Worm (Caenorhabditis elegans): ENCODE results near the gene T25F10.3.

Gene T25F10.3

DNA sequence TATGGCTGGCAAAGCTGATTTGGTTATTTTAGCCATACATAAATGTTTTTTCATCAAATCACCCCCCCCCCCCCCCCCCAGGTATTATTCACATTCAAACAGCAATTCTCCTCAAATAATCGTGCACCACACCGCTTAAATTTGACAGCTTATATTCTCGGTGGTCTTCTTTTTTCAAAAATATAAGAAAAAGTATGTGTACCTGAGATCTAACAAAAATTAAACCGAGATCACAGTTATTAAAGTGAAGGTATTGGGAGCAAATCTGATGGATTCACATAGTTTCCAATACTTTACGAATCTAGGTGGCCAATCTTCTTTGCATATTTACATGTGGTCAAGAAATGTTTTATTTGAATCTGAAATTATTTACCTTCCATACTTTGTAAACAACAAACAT is 35.3 kb downstream of the T25F10.3 start, which contains the start of gene ZC404.15:
Gene ZC404.15 (plus strand): TSS at position 301 of the 400 bp plus-strand sequence.
- TF ChIP-seq tbx-7 (tag; optimal IDR thresholded peaks at IDR 0.05) (no peak), sox-4 (tag; optimal IDR thresholded peaks at IDR 0.05) (no peak), ceh-31 (tag; optimal IDR thresholded peaks at IDR 0.05) (no peak), nhr-11 (tag; optimal IDR thresholded peaks at IDR 0.05) (no peak), pat-9 (tag; optimal IDR thresholded peaks at IDR 0.05) (no peak), ceh-18 (tag; optimal IDR thresholded peaks at IDR 0.05) (no peak), hlh-30 (tag; optimal IDR thresholded peaks at IDR 0.05; ENCODE audit: insufficient read depth) (no peak), sox-2 (GFP tag; IDR thresholded peaks at IDR 0.05) (no peak), ama-1 (optimal IDR thresholded peaks at IDR 0.05) (no peak), rnt-1 (tag; optimal IDR thresholded peaks at IDR 0.05) (no peak), gmeb-2 (tag; optimal IDR thresholded peaks at IDR 0.05) (no peak), ceh-9 (tag; optimal IDR thresholded peaks at IDR 0.05) (no peak), nfya-1 (tag; optimal IDR thresholded peaks at IDR 0.05) (no peak), T23F11.4 (GFP tag; optimal IDR thresholded peaks at IDR 0.05) (no peak), lim-6 (tag; optimal IDR thresholded peaks at IDR 0.05) (no peak)

- TF ChIP-seq ceh-45 (GFP tag; IDR thresholded peaks at IDR 0.05) (no peak), nfya-1 (tag; optimal IDR thresholded peaks at IDR 0.05) (no peak), ceh-30 (tag; optimal IDR thresholded peaks at IDR 0.05) (no peak), eyg-1 (tag; optimal IDR thresholded peaks at IDR 0.05) (no peak), K09A11.1 (tag; optimal IDR thresholded peaks at IDR 0.05; ENCODE audit: insufficient read depth) (no peak), lin-11 (tag; optimal IDR thresholded peaks at IDR 0.05) (no peak)
Measured at ce11 chrV:6780676-6781075, 35.8 kb downstream of the T25F10.3 start.

DNA sequence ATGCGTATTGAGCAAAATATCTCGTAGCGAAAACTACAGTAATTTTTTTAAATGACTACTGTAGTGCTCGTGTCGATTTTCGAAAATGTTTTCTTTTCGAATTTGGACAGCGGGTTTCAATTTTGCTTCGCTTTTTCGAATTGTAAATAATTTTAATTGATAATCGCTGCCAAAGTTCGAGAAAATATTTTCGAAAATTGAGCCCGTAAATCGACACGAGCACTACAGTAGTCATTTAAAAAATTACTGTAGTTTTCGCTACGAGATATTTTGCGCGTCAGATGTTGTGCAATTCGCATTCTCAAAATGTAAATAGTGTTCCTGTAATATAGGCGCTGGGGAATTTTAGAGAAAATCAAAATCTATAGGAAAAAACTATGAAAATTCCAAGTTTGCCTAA is 37.4 kb downstream of the T25F10.3 start:
- no peak for TF ChIP-seq nhr-11 (tag; optimal IDR thresholded peaks at IDR 0.05)
- no peak for TF ChIP-seq pros-1 (tag; optimal IDR thresholded peaks at IDR 0.05)
- no peak for TF ChIP-seq npax-4 (tag; optimal IDR thresholded peaks at IDR 0.05)
- no peak for TF ChIP-seq ceh-24 (tag; optimal IDR thresholded peaks at IDR 0.05)
- TF ChIP-seq che-1 (tag; optimal IDR thresholded peaks at IDR 0.05) = no peak
- no peak for TF ChIP-seq ceh-22 (tag; optimal IDR thresholded peaks at IDR 0.05)
- no peak for TF ChIP-seq ztf-16 (tag; optimal IDR thresholded peaks at IDR 0.05)

DNA sequence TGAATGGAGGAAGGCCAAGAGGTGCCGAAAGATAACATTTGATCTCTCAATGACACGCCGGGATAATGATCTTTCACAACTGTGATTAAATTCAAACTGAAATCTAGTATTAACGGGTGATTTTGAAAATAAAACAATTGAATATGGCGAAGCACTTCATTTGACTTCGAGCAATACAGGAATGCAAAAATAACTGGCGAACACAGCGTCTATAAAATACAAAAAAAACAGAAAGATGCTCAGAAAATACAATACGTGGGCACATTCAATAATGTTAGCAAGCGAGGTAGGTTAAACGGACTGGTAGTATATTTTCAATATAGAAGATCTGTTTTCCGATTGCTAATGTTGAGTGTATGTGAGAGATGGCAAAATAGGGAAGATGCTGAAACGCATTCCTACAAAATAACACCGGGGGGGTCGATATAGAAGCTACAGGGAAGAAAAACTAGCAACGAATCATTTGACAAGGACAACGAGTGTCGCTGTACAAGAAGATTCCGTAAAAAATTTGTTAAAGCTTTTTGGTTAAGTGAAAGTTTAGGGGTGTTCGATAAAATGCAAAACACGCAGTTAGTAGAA is 38.3 kb downstream of the T25F10.3 start:
- no peak for TF ChIP-seq ceh-19 (GFP tag; optimal IDR thresholded peaks at IDR 0.05)
- TF ChIP-seq hlh-6 (tag; optimal IDR thresholded peaks at IDR 0.05) = no peak
- TF ChIP-seq ahr-1 (tag; optimal IDR thresholded peaks at IDR 0.05) = no peak
- TF ChIP-seq hlh-13 (GFP tag; optimal IDR thresholded peaks at IDR 0.05) = no peak
- no peak for TF ChIP-seq zip-5 (tag; optimal IDR thresholded peaks at IDR 0.05)
- no peak for TF ChIP-seq lim-6 (tag; optimal IDR thresholded peaks at IDR 0.05)
- no peak for TF ChIP-seq fkh-10 (GFP tag; optimal IDR thresholded peaks at IDR 0.05)
- no peak for TF ChIP-seq nhr-232 (tag; optimal IDR thresholded peaks at IDR 0.05)
- TF ChIP-seq ets-4 (tag; optimal IDR thresholded peaks at IDR 0.05) = no peak
- no peak for TF ChIP-seq lin-11 (tag; optimal IDR thresholded peaks at IDR 0.05)

DNA sequence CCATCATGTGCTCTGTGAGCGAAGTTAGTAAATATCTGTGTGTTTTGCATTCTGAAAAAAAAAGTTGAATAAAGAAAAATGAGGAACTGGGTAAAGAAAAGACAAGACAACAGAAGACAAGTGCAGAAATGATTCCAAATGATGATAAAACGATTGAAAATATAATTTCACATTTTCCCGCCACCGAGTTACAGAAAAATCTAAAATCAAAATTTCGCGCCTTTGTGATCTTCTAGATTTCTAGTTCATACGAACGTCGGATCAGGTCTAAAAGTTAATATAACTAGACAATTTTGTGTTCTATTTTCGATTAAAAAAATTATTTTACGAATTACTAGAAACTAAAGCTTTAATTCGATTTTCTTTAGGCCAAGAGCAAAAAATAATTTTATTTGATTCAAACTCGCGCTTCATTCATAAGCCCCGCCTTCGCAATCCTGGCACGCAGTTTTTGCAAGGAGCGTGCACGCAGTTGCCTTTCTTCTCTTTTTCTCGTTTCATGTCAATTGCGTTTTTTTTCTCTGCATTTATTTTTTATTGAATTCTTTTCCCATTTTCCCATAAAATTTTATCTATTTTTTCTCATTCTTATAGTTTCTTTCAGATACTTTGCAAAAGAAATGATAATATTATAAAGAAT is 40.1 kb downstream of the T25F10.3 start, which contains the start of the genes spn-4 and spe-39:
Gene spn-4 (minus strand): TSS at position 51 of the 640 bp plus-strand sequence.
Gene spe-39 (plus strand): TSS at position 599 of the 640 bp plus-strand sequence.
- TF ChIP-seq dve-1 (tag; optimal IDR thresholded peaks at IDR 0.05) = peak; percentile 29
- TF ChIP-seq ceh-45 (GFP tag; IDR thresholded peaks at IDR 0.05) = no peak
- TF ChIP-seq ceh-24 (tag; optimal IDR thresholded peaks at IDR 0.05) = no peak
- TF ChIP-seq nfya-1 (tag; optimal IDR thresholded peaks at IDR 0.05) = peak; percentile 74
- peak; percentile 48 for TF ChIP-seq tbx-2 (tag; optimal IDR thresholded peaks at IDR 0.05)
- TF ChIP-seq Y22D7AL.16 (tag; optimal IDR thresholded peaks at IDR 0.05) = peak; percentile 30
- TF ChIP-seq C08G9.2 (tag; optimal IDR thresholded peaks at IDR 0.05) = peak; percentile 39
- TF ChIP-seq pha-4 (tag; optimal IDR thresholded peaks at IDR 0.05) = no peak
- TF ChIP-seq sox-2 (GFP tag; IDR thresholded peaks at IDR 0.05) = peak; percentile 62
- TF ChIP-seq zip-5 (tag; optimal IDR thresholded peaks at IDR 0.05) = peak; percentile 10
- no peak for TF ChIP-seq ceh-9 (tag; optimal IDR thresholded peaks at IDR 0.05)
- no peak for TF ChIP-seq gmeb-2 (tag; optimal IDR thresholded peaks at IDR 0.05)
- TF ChIP-seq madf-2 (tag; optimal IDR thresholded peaks at IDR 0.05) = peak; percentile 47
- TF ChIP-seq elt-2 (tag; optimal IDR thresholded peaks at IDR 0.05) = peak; percentile 59
- no peak for TF ChIP-seq lin-11 (tag; optimal IDR thresholded peaks at IDR 0.05)
- TF ChIP-seq pax-1 (tag; optimal IDR thresholded peaks at IDR 0.05) = peak; percentile 64
- TF ChIP-seq ceh-31 (tag; optimal IDR thresholded peaks at IDR 0.05) = peak; percentile 39
- TF ChIP-seq mec-3 (tag; optimal IDR thresholded peaks at IDR 0.05; ENCODE audit: borderline replicate concordance) = no peak
- peak; percentile 35 for TF ChIP-seq K09A11.1 (tag; optimal IDR thresholded peaks at IDR 0.05; ENCODE audit: insufficient read depth)
- TF ChIP-seq eyg-1 (tag; optimal IDR thresholded peaks at IDR 0.05) = no peak
- no peak for TF ChIP-seq ceh-18 (tag; optimal IDR thresholded peaks at IDR 0.05)
- TF ChIP-seq nhr-232 (tag; optimal IDR thresholded peaks at IDR 0.05) = no peak
- no peak for TF ChIP-seq hlh-13 (GFP tag; optimal IDR thresholded peaks at IDR 0.05)
